Fruit fly (Drosophila melanogaster): ENCODE data around the gene CG12099.

The CG12099 gene

dm6 chr3L:1602064-1602832, 44.0 kb upstream of the CG12099 start, which contains the start of gene CG12104 (continued):
- no peak for TF ChIP-seq oc (tag; optimal IDR thresholded peaks at IDR 0.05)
- no peak for TF ChIP-seq Antp (GFP tag; optimal IDR thresholded peaks at IDR 0.05)
- TF ChIP-seq CG14710 (tag; optimal IDR thresholded peaks at IDR 0.05) = peak; percentile 57
- no peak for TF ChIP-seq CG4820 (GFP tag; optimal IDR thresholded peaks at IDR 0.05)
- TF ChIP-seq slou (GFP tag; optimal IDR thresholded peaks at IDR 0.05) = no peak
- no peak for TF ChIP-seq tin (GFP tag; optimal IDR thresholded peaks at IDR 0.05)
- TF ChIP-seq tll (GFP tag; optimal IDR thresholded peaks at IDR 0.05) = no peak
- no peak for TF ChIP-seq CG4360 (GFP tag; IDR thresholded peaks at IDR 0.05)
- no peak for TF ChIP-seq CG4424 (GFP tag; optimal IDR thresholded peaks at IDR 0.05)
- no peak for TF ChIP-seq her (GFP tag; optimal IDR thresholded peaks at IDR 0.05)
- no peak for TF ChIP-seq Chrac-16 (GFP tag; optimal IDR thresholded peaks at IDR 0.05)
- TF ChIP-seq prd (optimal IDR thresholded peaks at IDR 0.05) = no peak
- no peak for TF ChIP-seq prd (GFP tag; IDR thresholded peaks at IDR 0.05)
- TF ChIP-seq CG17912 (GFP tag; optimal IDR thresholded peaks at IDR 0.05) = no peak
- no peak for TF ChIP-seq aop (GFP tag; IDR thresholded peaks at IDR 0.05)
- no peak for TF ChIP-seq peb (GFP tag; IDR thresholded peaks at IDR 0.05)
- no peak for TF ChIP-seq CG10321 (GFP tag; IDR thresholded peaks at IDR 0.05)
- no peak for TF ChIP-seq disco-r (GFP tag; optimal IDR thresholded peaks at IDR 0.05)
- TF ChIP-seq Hmr (GFP tag; optimal IDR thresholded peaks at IDR 0.05) = peak; percentile 51
- TF ChIP-seq fd3F (GFP tag; optimal IDR thresholded peaks at IDR 0.05) = no peak
- no peak for TF ChIP-seq CG8478 (optimal IDR thresholded peaks at IDR 0.05)
- no peak for TF ChIP-seq Camta (GFP tag; optimal IDR thresholded peaks at IDR 0.05)
- TF ChIP-seq bcd (GFP tag; optimal IDR thresholded peaks at IDR 0.05) = no peak
- no peak for TF ChIP-seq CG9817 (tag; optimal IDR thresholded peaks at IDR 0.05)
- no peak for TF ChIP-seq Hsf (GFP tag; optimal IDR thresholded peaks at IDR 0.05)
- TF ChIP-seq NK7.1 (GFP tag; optimal IDR thresholded peaks at IDR 0.05) = no peak
- no peak for TF ChIP-seq H15 (GFP tag; IDR thresholded peaks at IDR 0.05)
- no peak for TF ChIP-seq CG13624 (GFP tag; optimal IDR thresholded peaks at IDR 0.05)
- TF ChIP-seq vfl (GFP tag; optimal IDR thresholded peaks at IDR 0.05) = no peak
- no peak for TF ChIP-seq CG30431 (GFP tag; optimal IDR thresholded peaks at IDR 0.05)
- TF ChIP-seq gfzf (GFP tag; optimal IDR thresholded peaks at IDR 0.05) = peak; percentile 76
- TF ChIP-seq cad (GFP tag; optimal IDR thresholded peaks at IDR 0.05) = no peak
- TF ChIP-seq ci (GFP tag; IDR thresholded peaks at IDR 0.05) = 0 out of 3 replicates have a peak, but pooled peaks have one; percentile 14
- TF ChIP-seq NFAT (GFP tag; IDR thresholded peaks at IDR 0.05) = no peak
- no peak for TF ChIP-seq psq (GFP tag; optimal IDR thresholded peaks at IDR 0.05)
- TF ChIP-seq Hmx (GFP tag; optimal IDR thresholded peaks at IDR 0.05) = no peak
- no peak for TF ChIP-seq ara (GFP tag; IDR thresholded peaks at IDR 0.05)
- TF ChIP-seq CG12299 (tag; optimal IDR thresholded peaks at IDR 0.05) = peak; percentile 29
- no peak for TF ChIP-seq pros (GFP tag; optimal IDR thresholded peaks at IDR 0.05)
- 0 out of 2 replicates have a peak, but pooled peaks have one; percentile 14 for TF ChIP-seq sob (GFP tag; IDR thresholded peaks at IDR 0.05)
- no peak for TF ChIP-seq Optix (GFP tag; IDR thresholded peaks at IDR 0.05)
- TF ChIP-seq ase (GFP tag; IDR thresholded peaks at IDR 0.05) = no peak
- TF ChIP-seq CG17829 (tag; optimal IDR thresholded peaks at IDR 0.05) = peak; percentile 29
- TF ChIP-seq br (optimal IDR thresholded peaks at IDR 0.05) = no peak
- no peak for TF ChIP-seq CG9609 (GFP tag; optimal IDR thresholded peaks at IDR 0.05)
- no peak for TF ChIP-seq ftz-f1 (GFP tag; optimal IDR thresholded peaks at IDR 0.05)
- peak; percentile 71 for TF ChIP-seq row (GFP tag; IDR thresholded peaks at IDR 0.05)
- TF ChIP-seq nerfin-2 (GFP tag; IDR thresholded peaks at IDR 0.05; ENCODE audit: partially characterized antibody) = 0 out of 2 replicates have a peak, but pooled peaks have one; percentile 6
- no peak for TF ChIP-seq Sox102F (GFP tag; optimal IDR thresholded peaks at IDR 0.05)
- peak; percentile 96 for TF ChIP-seq GATAe (GFP tag; conservative IDR thresholded peaks at IDR 0.05)
- no peak for TF ChIP-seq CG17359 (tag; optimal IDR thresholded peaks at IDR 0.05)
- TF ChIP-seq MBD-R2 (GFP tag; IDR thresholded peaks at IDR 0.05) = peak; percentile 75
